Worm (Caenorhabditis elegans): ENCODE data around the gene F42H10.3.

DNA sequence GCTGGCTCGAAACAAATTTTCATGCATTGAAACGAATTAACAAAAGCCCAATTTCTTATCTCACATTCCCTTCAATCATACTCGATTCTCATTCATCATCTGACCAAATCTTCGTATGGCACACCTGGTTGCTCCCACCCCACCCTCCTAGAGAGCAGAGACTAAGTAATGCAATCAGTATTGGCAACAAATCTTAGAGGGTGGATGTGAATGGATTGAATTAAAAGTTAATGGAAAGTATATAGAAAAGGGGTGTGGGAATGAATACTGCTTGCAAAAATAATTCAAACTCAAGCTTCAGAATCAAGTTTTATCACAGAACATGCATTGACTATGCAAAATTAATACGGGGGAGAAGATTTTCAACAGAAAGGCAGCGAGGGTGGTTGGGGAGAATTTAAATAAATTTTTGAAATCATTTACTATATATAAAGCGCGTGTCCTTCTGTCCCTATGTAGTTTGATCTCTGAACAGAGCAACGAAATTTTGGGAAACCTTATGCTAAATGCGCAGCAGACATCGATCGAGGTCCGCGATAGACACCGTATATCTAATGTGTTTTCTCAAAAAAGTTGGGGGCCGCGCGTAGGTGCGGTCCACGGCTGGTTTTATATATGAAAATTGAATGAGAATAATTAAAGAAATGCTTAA lies 46.1 kb upstream of the F42H10.3 start:
- TF ChIP-seq elt-4 (tag; optimal IDR thresholded peaks at IDR 0.05) (no peak), ama-1 (optimal IDR thresholded peaks at IDR 0.05) (no peak), K09A11.1 (tag; optimal IDR thresholded peaks at IDR 0.05; ENCODE audit: insufficient read depth) (no peak), tbx-7 (tag; optimal IDR thresholded peaks at IDR 0.05) (no peak), ceh-30 (tag; optimal IDR thresholded peaks at IDR 0.05) (no peak)

All from whole organism, late embryonic.